Fruit fly (Drosophila melanogaster): ENCODE results near the gene Cp7Fc.

Gene Cp7Fc

dm6 chrX:8492849-8493248 lies 15.9 kb downstream of the Cp7Fc start (continued):
- TF ChIP-seq Fer2 (tag; optimal IDR thresholded peaks at IDR 0.05) (peak; percentile 35), tgo (GFP tag; IDR thresholded peaks at IDR 0.05) (peak; percentile 82), CG2678 (tag; optimal IDR thresholded peaks at IDR 0.05) (peak; percentile 82), Hmr (GFP tag; optimal IDR thresholded peaks at IDR 0.05) (peak; percentile 40), Ptx1 (GFP tag; IDR thresholded peaks at IDR 0.05) (peak; percentile 87), Deaf1 (tag; optimal IDR thresholded peaks at IDR 0.05) (peak; percentile 20), aop (GFP tag; IDR thresholded peaks at IDR 0.05) (peak; percentile 54; the same call in 1 of the 2 replicates), hkb (optimal IDR thresholded peaks at IDR 0.05) (no peak), hkb (GFP tag; IDR thresholded peaks at IDR 0.05) (peak; percentile 93), CG17186 (GFP tag; optimal IDR thresholded peaks at IDR 0.05) (no peak), CG7928 (GFP tag; optimal IDR thresholded peaks at IDR 0.05) (no peak), D (optimal IDR thresholded peaks at IDR 0.05) (no peak), D (GFP tag; optimal IDR thresholded peaks at IDR 0.05) (peak; percentile 71), corto (GFP tag; optimal IDR thresholded peaks at IDR 0.05) (no peak), CG32767 (GFP tag; IDR thresholded peaks at IDR 0.05) (peak; percentile 73; the same call in 1 of the 2 replicates), CG18262 (tag; optimal IDR thresholded peaks at IDR 0.05) (peak; percentile 76), cad (GFP tag; optimal IDR thresholded peaks at IDR 0.05) (no peak), Aef1 (GFP tag; IDR thresholded peaks at IDR 0.05) (peak; percentile 83), Atf6 (GFP tag; IDR thresholded peaks at IDR 0.05) (peak; percentile 44; the same call in 1 of the 2 replicates), Vsx1 (GFP tag; optimal IDR thresholded peaks at IDR 0.05) (peak; percentile 36), hb (GFP tag; IDR thresholded peaks at IDR 0.05; ENCODE audit: partially characterized antibody) (no peak), onecut (GFP tag; IDR thresholded peaks at IDR 0.05) (peak; percentile 87), bab2 (GFP tag; optimal IDR thresholded peaks at IDR 0.05) (no peak), CG11247 (GFP tag; IDR thresholded peaks at IDR 0.05) (peak; percentile 72), CG10366 (GFP tag; IDR thresholded peaks at IDR 0.05) (peak; percentile 87), CG16863 (GFP tag; optimal IDR thresholded peaks at IDR 0.05) (peak; percentile 11), vfl (GFP tag; optimal IDR thresholded peaks at IDR 0.05) (no peak), crol (GFP tag; IDR thresholded peaks at IDR 0.05) (peak; percentile 19; the same call in 1 of the 2 replicates), chn (GFP tag; optimal IDR thresholded peaks at IDR 0.05) (peak; percentile 0), Poxn (GFP tag; IDR thresholded peaks at IDR 0.05) (no peak), Nf-YC (tag; optimal IDR thresholded peaks at IDR 0.05) (peak; percentile 35), en (GFP tag; optimal IDR thresholded peaks at IDR 0.05) (no peak), Ets65A (GFP tag) (peak; percentile 85), Lim3 (GFP tag; IDR thresholded peaks at IDR 0.05) (0 out of 2 replicates have a peak, but pooled peaks have one; percentile 59), CG10979 (tag; optimal IDR thresholded peaks at IDR 0.05) (peak; percentile 80), CG17385 (GFP tag; optimal IDR thresholded peaks at IDR 0.05) (peak; percentile 80), her (GFP tag; optimal IDR thresholded peaks at IDR 0.05) (no peak), CG6683 (GFP tag; optimal IDR thresholded peaks at IDR 0.05) (no peak), MTF-1 (GFP tag; optimal IDR thresholded peaks at IDR 0.05; ENCODE audit: borderline replicate concordance) (peak; percentile 72), Hr3 (GFP tag; optimal IDR thresholded peaks at IDR 0.05) (peak; percentile 43), CG1529 (GFP tag; optimal IDR thresholded peaks at IDR 0.05) (peak; percentile 46), Sox100B (GFP tag; optimal IDR thresholded peaks at IDR 0.05) (peak; percentile 80), H15 (GFP tag; IDR thresholded peaks at IDR 0.05) (peak; percentile 82), Six4 (GFP tag; optimal IDR thresholded peaks at IDR 0.05) (peak; percentile 74), Camta (GFP tag; optimal IDR thresholded peaks at IDR 0.05) (no peak), gfzf (GFP tag; optimal IDR thresholded peaks at IDR 0.05) (no peak), chif (GFP tag; optimal IDR thresholded peaks at IDR 0.05) (peak; percentile 14 to 24), CG10543 (GFP tag; optimal IDR thresholded peaks at IDR 0.05) (no peak), E2f1 (GFP tag; IDR thresholded peaks at IDR 0.05) (peak; percentile 70), Dfd (GFP tag; optimal IDR thresholded peaks at IDR 0.05) (no peak), Mrtf (GFP tag; IDR thresholded peaks at IDR 0.05) (peak; percentile 79)
